Fruit fly (Drosophila melanogaster): ENCODE data around the gene CG16781.
A peak's percentile ranks its signal among the peaks of the same experiment; 100 is the strongest.

CG16781 gene

dm6 chrX:3474476-3475439 lies 10.9 kb upstream of the CG16781 start, which contains the start of gene CG12206 (continued):
- TF ChIP-seq Doc3 (GFP tag; IDR thresholded peaks at IDR 0.05; ENCODE audit: partially characterized antibody) (no peak), BEAF-32 (GFP tag; optimal IDR thresholded peaks at IDR 0.05) (no peak), oc (tag; optimal IDR thresholded peaks at IDR 0.05) (peak; percentile 27), toy (GFP tag; IDR thresholded peaks at IDR 0.05) (no peak), CG15696 (tag; optimal IDR thresholded peaks at IDR 0.05) (no peak), CG1647 (GFP tag; optimal IDR thresholded peaks at IDR 0.05) (no peak), chinmo (GFP tag; IDR thresholded peaks at IDR 0.05; ENCODE audit: partially characterized antibody) (peak; percentile 71; the same call in 2 of the 4 replicates), trem (tag; optimal IDR thresholded peaks at IDR 0.05) (peak; percentile 8), Hmr (GFP tag; optimal IDR thresholded peaks at IDR 0.05) (peak; percentile 61), Pdp1 (GFP tag; optimal IDR thresholded peaks at IDR 0.05) (no peak), zfh1 (GFP tag; IDR thresholded peaks at IDR 0.05) (0 out of 3 replicates have a peak, but pooled peaks have one; percentile 23), slp2 (GFP tag; optimal IDR thresholded peaks at IDR 0.05) (no peak), gfzf (GFP tag; optimal IDR thresholded peaks at IDR 0.05) (no peak), D (optimal IDR thresholded peaks at IDR 0.05) (no peak), D (GFP tag; optimal IDR thresholded peaks at IDR 0.05) (peak; percentile 33), ara (GFP tag; IDR thresholded peaks at IDR 0.05) (peak; percentile 43; the same call in 1 of the 2 replicates), CG17912 (GFP tag; optimal IDR thresholded peaks at IDR 0.05) (no peak), lmd (GFP tag; IDR thresholded peaks at IDR 0.05) (peak; percentile 73), crp (GFP tag; optimal IDR thresholded peaks at IDR 0.05) (no peak), CG7372 (GFP tag; IDR thresholded peaks at IDR 0.05) (no peak), CG7987 (GFP tag; optimal IDR thresholded peaks at IDR 0.05) (no peak), CG1832 (GFP tag; optimal IDR thresholded peaks at IDR 0.05) (no peak), CG6654 (GFP tag; optimal IDR thresholded peaks at IDR 0.05) (peak; percentile 25), sisA (GFP tag; IDR thresholded peaks at IDR 0.05) (peak; percentile 53), CG33213 (GFP tag; optimal IDR thresholded peaks at IDR 0.05) (no peak), da (GFP tag; optimal IDR thresholded peaks at IDR 0.05) (no peak), ERR (GFP tag; optimal IDR thresholded peaks at IDR 0.05) (no peak), Sox102F (GFP tag; optimal IDR thresholded peaks at IDR 0.05) (peak; percentile 58), disco-r (GFP tag; optimal IDR thresholded peaks at IDR 0.05) (no peak), Sry-δ (GFP tag; optimal IDR thresholded peaks at IDR 0.05) (no peak), az2 (GFP tag; optimal IDR thresholded peaks at IDR 0.05) (peak; percentile 28), CG13296 (GFP tag; optimal IDR thresholded peaks at IDR 0.05) (peak; percentile 56), Dip3 (GFP tag; optimal IDR thresholded peaks at IDR 0.05) (no peak), luna (GFP tag; optimal IDR thresholded peaks at IDR 0.05) (no peak), Ravus (GFP tag; IDR thresholded peaks at IDR 0.05) (no peak), CG6683 (GFP tag; optimal IDR thresholded peaks at IDR 0.05) (no peak), ap (GFP tag; IDR thresholded peaks at IDR 0.05) (no peak), CG32532 (GFP tag; IDR thresholded peaks at IDR 0.05) (peak; percentile 74; the same call in 1 of the 2 replicates), Camta (GFP tag; optimal IDR thresholded peaks at IDR 0.05) (no peak), CG2712 (tag; optimal IDR thresholded peaks at IDR 0.05) (peak; percentile 68), CG7745 (tag; optimal IDR thresholded peaks at IDR 0.05) (no peak), grn (GFP tag; optimal IDR thresholded peaks at IDR 0.05) (no peak), Ada2b (GFP tag; IDR thresholded peaks at IDR 0.05) (peak; percentile 33; the same call in 1 of the 2 replicates), CG8388 (GFP tag; optimal IDR thresholded peaks at IDR 0.05) (peak; percentile 57), wor (GFP tag; IDR thresholded peaks at IDR 0.05) (peak; percentile 27), CG15601 (tag; optimal IDR thresholded peaks at IDR 0.05) (peak; percentile 23), sc (optimal IDR thresholded peaks at IDR 0.05) (no peak), sc (GFP tag; optimal IDR thresholded peaks at IDR 0.05) (peak; percentile 46), gt (GFP tag; IDR thresholded peaks at IDR 0.05) (no peak)
